Fruit fly (Drosophila melanogaster): Measurements from ENCODE around the gene Pk34A.

dm6 chr2L:13191894-13192293 lies 33.3 kb downstream of the Pk34A start, which contains the start of the genes CG16974 and Edem2:
- no peak for TF ChIP-seq pan (optimal IDR thresholded peaks at IDR 0.05)
- TF ChIP-seq Dll (optimal IDR thresholded peaks at IDR 0.05): no peak
- TF ChIP-seq CG8478 (optimal IDR thresholded peaks at IDR 0.05): no peak
- no peak for TF ChIP-seq EcR (GFP tag; optimal IDR thresholded peaks at IDR 0.05)
- TF ChIP-seq psq (optimal IDR thresholded peaks at IDR 0.05): no peak
- no peak for TF ChIP-seq usp (GFP tag; optimal IDR thresholded peaks at IDR 0.05)

All from whole organism.